Fruit fly (Drosophila melanogaster): ENCODE data around the gene CG15449.

The CG15449 gene

DNA sequence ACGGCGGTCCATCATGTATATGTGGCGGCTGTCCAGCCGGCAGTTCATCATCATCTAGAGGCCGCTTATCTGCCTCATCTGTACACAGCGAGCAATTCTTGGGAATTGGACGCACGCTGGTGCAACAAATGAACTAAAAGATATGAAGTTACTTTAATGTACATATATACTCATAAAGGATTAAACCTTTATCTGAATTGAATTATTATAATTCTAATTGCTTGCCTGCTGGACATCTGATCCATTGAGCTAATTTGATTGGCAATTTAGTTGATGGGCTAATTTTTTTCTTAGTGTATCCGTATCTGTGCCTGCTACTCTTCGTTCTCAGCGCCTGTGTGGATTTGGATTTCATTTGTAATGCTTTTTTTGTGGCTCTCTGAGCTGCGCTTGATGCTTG, 32.5 kb upstream of the CG15449 start (continued):
- peak; percentile 80 for TF ChIP-seq CG31627 (GFP tag; optimal IDR thresholded peaks at IDR 0.05)
- peak; percentile 86 for TF ChIP-seq achi (GFP tag; optimal IDR thresholded peaks at IDR 0.05)
- TF ChIP-seq Sox102F (GFP tag; optimal IDR thresholded peaks at IDR 0.05), result peak; percentile 88
- peak; percentile 80 for TF ChIP-seq Hr39 (GFP tag; optimal IDR thresholded peaks at IDR 0.05)
- TF ChIP-seq cyc (GFP tag; optimal IDR thresholded peaks at IDR 0.05), result peak; percentile 82
- peak; percentile 92 for TF ChIP-seq CG15336 (GFP tag; IDR thresholded peaks at IDR 0.05)
- TF ChIP-seq salr (GFP tag; optimal IDR thresholded peaks at IDR 0.05), result peak; percentile 72 to 75
- peak; percentile 92 for TF ChIP-seq CG8119 (GFP tag; IDR thresholded peaks at IDR 0.05)
- peak; percentile 82 for TF ChIP-seq CG11294 (GFP tag; IDR thresholded peaks at IDR 0.05)
- TF ChIP-seq Ets96B (tag; optimal IDR thresholded peaks at IDR 0.05), result peak; percentile 90
- TF ChIP-seq lz (GFP tag; optimal IDR thresholded peaks at IDR 0.05), result peak; percentile 87
- TF ChIP-seq Ets21C (GFP tag; optimal IDR thresholded peaks at IDR 0.05), result peak; percentile 68
- peak; percentile 88 for TF ChIP-seq topi (GFP tag; optimal IDR thresholded peaks at IDR 0.05)
- peak; percentile 90 for TF ChIP-seq dsx (GFP tag; optimal IDR thresholded peaks at IDR 0.05; ENCODE audit: poor library complexity, severe bottlenecking)
- no peak for TF ChIP-seq fkh (GFP tag; optimal IDR thresholded peaks at IDR 0.05)
- peak; percentile 82 for TF ChIP-seq CG34406 (GFP tag; optimal IDR thresholded peaks at IDR 0.05)
- TF ChIP-seq CG8319 (GFP tag; optimal IDR thresholded peaks at IDR 0.05), result peak; percentile 69
- peak; percentile 53 for TF ChIP-seq Blimp-1 (GFP tag; optimal IDR thresholded peaks at IDR 0.05)
- TF ChIP-seq Sox14 (GFP tag; optimal IDR thresholded peaks at IDR 0.05), result peak; percentile 90
- TF ChIP-seq CG8632 (GFP tag; optimal IDR thresholded peaks at IDR 0.05), result peak; percentile 80

DNA sequence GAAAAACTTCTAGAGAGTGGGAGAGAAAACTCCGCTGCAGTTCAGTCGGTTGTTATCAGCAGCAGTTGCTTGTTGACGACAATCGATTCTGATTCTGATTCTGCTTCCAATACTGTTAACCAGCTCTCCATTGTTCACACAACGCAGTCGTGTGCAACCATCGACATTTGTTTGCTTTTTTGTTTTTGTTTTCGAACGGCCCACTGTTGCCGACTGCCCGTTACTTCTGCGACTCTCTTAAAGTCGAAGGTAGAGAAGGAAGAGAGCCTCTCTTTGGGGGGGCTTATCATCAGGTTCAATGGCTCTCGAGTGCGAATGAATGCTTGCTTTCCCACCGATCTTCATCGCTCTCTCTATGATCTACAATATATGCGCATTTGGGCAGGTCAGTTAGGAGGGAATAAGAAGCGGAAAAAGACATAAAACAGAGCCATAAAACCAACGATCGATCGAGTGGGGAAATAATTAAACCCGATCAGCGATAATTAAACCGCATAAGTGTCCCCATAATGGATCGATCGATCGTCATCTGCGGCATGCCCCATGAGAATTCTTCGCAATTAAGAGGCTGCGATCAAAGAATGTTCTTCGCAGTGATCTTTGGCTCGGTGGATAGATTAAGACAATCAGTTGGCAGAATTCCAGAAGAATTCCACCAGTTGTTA, 31.4 kb upstream of the CG15449 start:
- no peak for TF ChIP-seq eg (GFP tag; IDR thresholded peaks at IDR 0.05)
- no peak for TF ChIP-seq Sox102F (GFP tag; optimal IDR thresholded peaks at IDR 0.05)
- TF ChIP-seq CG6854 (GFP tag; optimal IDR thresholded peaks at IDR 0.05), result peak; percentile 48
- no peak for TF ChIP-seq CG6792 (GFP tag; optimal IDR thresholded peaks at IDR 0.05)
- TF ChIP-seq CG11294 (GFP tag; IDR thresholded peaks at IDR 0.05), result no peak
- TF ChIP-seq CG6276 (GFP tag; optimal IDR thresholded peaks at IDR 0.05), result peak; percentile 24
- no peak for TF ChIP-seq CG16779 (tag; optimal IDR thresholded peaks at IDR 0.05)
- peak; percentile 32 for TF ChIP-seq vri (GFP tag; optimal IDR thresholded peaks at IDR 0.05)
- peak; percentile 34 to 65 for TF ChIP-seq ss (GFP tag; optimal IDR thresholded peaks at IDR 0.05)
- TF ChIP-seq CG10669 (GFP tag; optimal IDR thresholded peaks at IDR 0.05), result no peak
- no peak for TF ChIP-seq Lpt (GFP tag; optimal IDR thresholded peaks at IDR 0.05)
- no peak for TF ChIP-seq spab (GFP tag; optimal IDR thresholded peaks at IDR 0.05)
- TF ChIP-seq Eip93F (GFP tag; optimal IDR thresholded peaks at IDR 0.05), result peak; percentile 60
- no peak for TF ChIP-seq CG8632 (GFP tag; optimal IDR thresholded peaks at IDR 0.05)
- TF ChIP-seq Sox14 (GFP tag; optimal IDR thresholded peaks at IDR 0.05), result peak; percentile 35
- TF ChIP-seq CG1621 (tag; optimal IDR thresholded peaks at IDR 0.05), result peak; percentile 10
- TF ChIP-seq CG8119 (GFP tag; IDR thresholded peaks at IDR 0.05), result 0 out of 3 replicates have a peak, but pooled peaks have one; percentile 19
- TF ChIP-seq CG6163 (GFP tag; IDR thresholded peaks at IDR 0.05), result 0 out of 3 replicates have a peak, but pooled peaks have one; percentile 39
- TF ChIP-seq CG3032 (tag; optimal IDR thresholded peaks at IDR 0.05), result no peak
- TF ChIP-seq svp (GFP tag), result peak; percentile 77
- no peak for TF ChIP-seq Ets21C (GFP tag; optimal IDR thresholded peaks at IDR 0.05)
- TF ChIP-seq Eip78C (GFP tag), result peak; percentile 51
- no peak for TF ChIP-seq acj6 (GFP tag; optimal IDR thresholded peaks at IDR 0.05)
- no peak for TF ChIP-seq Smox (GFP tag; optimal IDR thresholded peaks at IDR 0.05)
- TF ChIP-seq dsx (GFP tag; optimal IDR thresholded peaks at IDR 0.05; ENCODE audit: poor library complexity, severe bottlenecking), result peak; percentile 37
- no peak for TF ChIP-seq OdsH (GFP tag; optimal IDR thresholded peaks at IDR 0.05)
- no peak for TF ChIP-seq Hr38 (GFP tag; optimal IDR thresholded peaks at IDR 0.05)
- TF ChIP-seq net (GFP tag; optimal IDR thresholded peaks at IDR 0.05), result peak; percentile 19
- TF ChIP-seq salr (GFP tag; optimal IDR thresholded peaks at IDR 0.05), result no peak
- peak; percentile 39 for TF ChIP-seq CG15336 (GFP tag; IDR thresholded peaks at IDR 0.05)
- peak; percentile 33 for TF ChIP-seq fkh (GFP tag; optimal IDR thresholded peaks at IDR 0.05)
- TF ChIP-seq Ets96B (tag; optimal IDR thresholded peaks at IDR 0.05), result peak; percentile 2
- TF ChIP-seq CG6808 (GFP tag; optimal IDR thresholded peaks at IDR 0.05), result peak; percentile 25
- TF ChIP-seq esn (GFP tag; optimal IDR thresholded peaks at IDR 0.05), result no peak
- TF ChIP-seq lz (GFP tag; optimal IDR thresholded peaks at IDR 0.05), result no peak
- peak; percentile 64 for TF ChIP-seq CG9139 (GFP tag; optimal IDR thresholded peaks at IDR 0.05)
- no peak for TF ChIP-seq CG11902 (GFP tag; optimal IDR thresholded peaks at IDR 0.05)
- TF ChIP-seq Hr4 (GFP tag; optimal IDR thresholded peaks at IDR 0.05), result no peak
- no peak for TF ChIP-seq Blimp-1 (GFP tag; optimal IDR thresholded peaks at IDR 0.05)
